Worm (Caenorhabditis elegans) whole organism, late embryonic: Measurements from ENCODE around the gene enol-1.

Experiments used
- C08G9.2 ChIP-seq: sonication (generic microtip); optimal IDR thresholded peaks from 2 replicates; lab custom pipeline; 2016; ENCODE audit warnings: mild to moderate bottlenecking, missing genetic modification characterization, moderate library complexity, missing compliant biosample characterization
- Y22D7AL.16 ChIP-seq: sonication (generic microtip); optimal IDR thresholded peaks from 2 replicates; lab custom pipeline; 2016; ENCODE audit warnings: missing genetic modification characterization, missing compliant biosample characterization
- ama-1 ChIP-seq: fragments of 150-350 bp; optimal IDR thresholded peaks from 2 replicates; lab custom pipeline; 2014
- che-1 ChIP-seq: sonication (generic microtip); optimal IDR thresholded peaks from 2 replicates; lab custom pipeline; 2016; ENCODE audit warnings: mild to moderate bottlenecking, missing genetic modification characterization, missing compliant biosample characterization
- dve-1 ChIP-seq: sonication (generic microtip); optimal IDR thresholded peaks from 2 replicates; lab custom pipeline; 2017; ENCODE audit warnings: antibody characterized with exemption, mild to moderate bottlenecking, missing genetic modification characterization, missing compliant biosample characterization
- elt-2 ChIP-seq: sonication (generic microtip); optimal IDR thresholded peaks from 2 replicates; lab custom pipeline; 2016; ENCODE audit warnings: missing genetic modification reagents, missing genetic modification characterization, missing compliant biosample characterization
- eyg-1 ChIP-seq: sonication (generic microtip); optimal IDR thresholded peaks from 2 replicates; lab custom pipeline; 2016; ENCODE audit warnings: missing genotype, missing genetic modification characterization, missing compliant biosample characterization
- fax-1 ChIP-seq: sonication (generic microtip); optimal IDR thresholded peaks from 2 replicates; lab custom pipeline; 2016; ENCODE audit warnings: missing genotype, missing genetic modification characterization, missing compliant biosample characterization
- fkh-10 ChIP-seq: fragments of 150-350 bp; optimal IDR thresholded peaks from 2 replicates; lab custom pipeline; 2014; ENCODE audit warnings: missing biosample characterization, missing genetic modification reagents, missing genetic modification characterization
- gmeb-2 ChIP-seq: sonication (generic microtip); optimal IDR thresholded peaks from 2 replicates; lab custom pipeline; 2016; ENCODE audit warnings: missing genetic modification characterization, inconsistent platforms, missing compliant biosample characterization
- nhr-232 ChIP-seq: sonication (generic microtip); optimal IDR thresholded peaks from 2 replicates; lab custom pipeline; 2016; ENCODE audit warnings: missing genetic modification characterization, missing compliant biosample characterization
- rnt-1 ChIP-seq: sonication (generic microtip); optimal IDR thresholded peaks from 2 replicates; lab custom pipeline; 2016; ENCODE audit warnings: missing genetic modification characterization, missing compliant biosample characterization
- tbx-2 ChIP-seq: sonication (generic microtip); optimal IDR thresholded peaks from 2 replicates; lab custom pipeline; 2016; ENCODE audit warnings: missing genetic modification characterization, missing compliant biosample characterization

Gene enol-1

DNA sequence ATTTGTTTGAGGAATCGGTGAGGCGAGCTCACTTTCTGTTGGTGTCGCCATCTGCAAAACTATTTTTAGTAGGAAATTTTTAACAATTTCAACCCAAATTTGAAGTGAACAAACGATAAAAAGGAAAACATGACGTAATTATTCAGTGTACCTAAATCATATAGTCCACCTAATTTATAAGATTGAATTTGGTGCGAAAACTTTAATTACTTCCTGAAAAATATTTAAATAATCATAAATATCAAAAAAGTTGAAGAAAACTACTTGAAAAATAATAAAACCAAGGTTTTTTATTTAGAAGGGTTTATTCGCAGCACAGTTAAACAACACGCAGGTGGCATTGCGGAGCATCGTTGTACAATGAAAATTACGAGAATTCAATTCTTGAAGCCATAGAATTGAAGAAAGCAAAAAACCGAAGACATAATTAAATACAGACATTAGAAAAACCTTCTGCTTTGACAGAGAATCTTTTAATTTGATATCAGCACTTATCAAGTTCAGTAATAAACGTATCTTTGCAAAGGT lies 42.8 kb downstream of the enol-1 start, which contains the start of gene tomm-40:
Gene tomm-40, minus strand, starts transcription at position 51 of the 528 bp plus-strand sequence.
- TF ChIP-seq elt-2 (tag; lab: Kevin White, UChicago) = peak; percentile 5
- no peak for TF ChIP-seq fkh-10 (GFP tag; lab: Kevin White, UChicago)

DNA sequence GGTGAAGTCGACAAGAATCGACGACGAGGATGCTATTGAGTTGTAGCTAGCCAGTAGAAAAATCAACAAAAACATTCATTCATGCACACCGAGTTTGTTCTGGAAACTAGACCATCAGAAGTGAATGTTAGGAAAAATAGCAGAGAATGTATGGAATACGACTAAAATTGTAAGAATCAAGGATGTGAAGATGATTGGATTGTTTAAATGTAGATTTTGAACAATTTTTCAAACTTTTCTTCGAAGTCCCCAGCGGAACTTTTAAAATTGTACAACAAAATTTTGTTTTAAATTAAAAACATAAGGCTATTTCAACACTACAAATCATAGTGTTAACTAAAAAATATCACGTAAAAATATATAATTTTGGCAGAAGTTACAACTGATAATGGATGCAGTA lies 51.9 kb downstream of the enol-1 start, which contains the start of gene C18E9.7:
Gene C18E9.7, minus strand, starts transcription at position 101 of the 400 bp plus-strand sequence.
- TF ChIP-seq gmeb-2 (no peak), tbx-2 (no peak), elt-2 (tag; lab: Kevin White, UChicago) (no peak), ama-1 (lab: Kevin White, UChicago) (no peak), C08G9.2 (tag; lab: Kevin White, UChicago) (no peak), fax-1 (tag; lab: Kevin White, UChicago) (no peak), eyg-1 (tag; lab: Kevin White, UChicago) (no peak), nhr-232 (tag; lab: Kevin White, UChicago) (no peak), rnt-1 (tag; lab: Kevin White, UChicago) (no peak), che-1 (no peak), Y22D7AL.16 (tag; lab: Kevin White, UChicago) (no peak), dve-1 (tag; lab: Kevin White, UChicago) (no peak)
- TF ChIP-seq, all 69 proteins: peak for 0
